Worm (Caenorhabditis elegans) whole organism, L1 larva: ENCODE results near the gene nex-2.

Source experiments
- C04F5.9 ChIP-seq: sonication (generic microtip); optimal IDR thresholded peaks from 2 replicates; lab custom pipeline; 2016; ENCODE audit warnings: missing genetic modification characterization, missing compliant biosample characterization
- C34B4.2 ChIP-seq: sonication (generic microtip); optimal IDR thresholded peaks from 2 replicates; lab custom pipeline; 2017; ENCODE audit warnings: mild to moderate bottlenecking, missing genetic modification characterization, missing compliant biosample characterization
- alr-1 ChIP-seq: fragments of 200-800 bp; sonication (Bioruptor generic); optimal IDR thresholded peaks from 2 replicates; lab custom pipeline; 2018; ENCODE audit warnings: borderline replicate concordance, mild to moderate bottlenecking, missing genetic modification characterization, missing compliant biosample characterization
- aly-2 ChIP-seq: fragments of 150-350 bp; optimal IDR thresholded peaks from 2 replicates; lab custom pipeline; 2014; ENCODE audit warnings: missing biosample characterization, missing genetic modification characterization
- blmp-1 ChIP-seq: fragments of 150-350 bp; optimal IDR thresholded peaks from 2 replicates; lab custom pipeline; 2014; ENCODE audit warnings: missing biosample characterization, missing genetic modification characterization
- ceh-8 ChIP-seq: fragments of 200-800 bp; sonication (Bioruptor generic); optimal IDR thresholded peaks from 2 replicates; lab custom pipeline; 2018; ENCODE audit warnings: mild to moderate bottlenecking, missing genetic modification characterization, moderate library complexity, missing compliant biosample characterization
- ceh-90 ChIP-seq: sonication (generic microtip); optimal IDR thresholded peaks from 2 replicates; lab custom pipeline; 2016; ENCODE audit warnings: missing genetic modification characterization, missing compliant biosample characterization
- dsc-1 ChIP-seq: sonication (generic microtip); optimal IDR thresholded peaks from 2 replicates; lab custom pipeline; 2016; ENCODE audit warnings: mild to moderate bottlenecking, missing genetic modification characterization, missing compliant biosample characterization
- efl-1 ChIP-seq, 4 experiments: fragments of 150-350 bp; optimal IDR thresholded peaks in 3 of 4; peaks in 1 of 4; 1 replicate in 1 of 4; 2 replicates in 3 of 4; lab custom pipeline; 2014; ENCODE audit warnings: missing biosample characterization in 2 of 4, missing genetic modification characterization in 2 of 4, missing genetic modification reagents in 2 of 4
- egl-13 ChIP-seq: sonication (generic microtip); optimal IDR thresholded peaks from 2 replicates; lab custom pipeline; 2016; ENCODE audit warnings: missing genotype, missing genetic modification reagents, missing genetic modification characterization, missing compliant biosample characterization
- fkh-10 ChIP-seq: sonication (generic microtip); optimal IDR thresholded peaks from 2 replicates; lab custom pipeline; 2017; ENCODE audit warnings: missing biosample characterization, missing genetic modification reagents, missing genetic modification characterization
- fkh-8 ChIP-seq: sonication (generic microtip); optimal IDR thresholded peaks from 2 replicates; lab custom pipeline; 2016; ENCODE audit warnings: mild to moderate bottlenecking, missing genetic modification characterization, missing compliant biosample characterization
- hlh-17 ChIP-seq: fragments of 200-800 bp; sonication (Bioruptor generic); optimal IDR thresholded peaks from 2 replicates; lab custom pipeline; 2018; ENCODE audit warnings: missing genetic modification characterization, mild to moderate bottlenecking, missing compliant biosample characterization, moderate library complexity, borderline replicate concordance
- jun-1 ChIP-seq: fragments of 150-350 bp; optimal IDR thresholded peaks from 2 replicates; lab custom pipeline; 2014; ENCODE audit warnings: missing biosample characterization, missing genetic modification reagents, missing genetic modification characterization
- lin-13 ChIP-seq: fragments of 150-350 bp; optimal IDR thresholded peaks from 2 replicates; lab custom pipeline; 2014; ENCODE audit warnings: missing biosample characterization, missing genetic modification reagents, missing genetic modification characterization
- lin-14 ChIP-seq: fragments of 200-800 bp; sonication (Bioruptor generic); optimal IDR thresholded peaks from 2 replicates; lab custom pipeline; 2018; ENCODE audit warnings: mild to moderate bottlenecking, missing genetic modification characterization, moderate library complexity, missing compliant biosample characterization
- lin-15B ChIP-seq: fragments of 150-350 bp; sonication (generic microtip); optimal IDR thresholded peaks from 3 replicates; lab custom pipeline; 2014; ENCODE audit warnings: missing biosample characterization, missing genetic modification characterization
- lin-39 ChIP-seq: fragments of 150-350 bp; optimal IDR thresholded peaks from 2 replicates; lab custom pipeline; 2014; ENCODE audit warnings: missing biosample characterization, missing genetic modification reagents, missing genetic modification characterization
- lir-3 ChIP-seq: sonication (generic microtip); optimal IDR thresholded peaks from 2 replicates; lab custom pipeline; 2016; ENCODE audit warnings: mild to moderate bottlenecking, missing genetic modification characterization, moderate library complexity, missing compliant biosample characterization; ENCODE audit not compliant: poor library complexity
- lsy-2 ChIP-seq, 2 experiments: fragments of 150-350 bp; optimal IDR thresholded peaks; 2 replicates each; lab custom pipeline; 2014; ENCODE audit warnings: missing biosample characterization in 2 of 2, missing genetic modification characterization in 2 of 2
- mab-9 ChIP-seq: fragments of 200-800 bp; sonication (Bioruptor generic); IDR thresholded peaks from 2 replicates; pipeline ENCODE4 v1.3.6; 2022; ENCODE audit warnings: missing genetic modification reagents, missing genetic modification characterization, missing compliant biosample characterization
- mep-1 ChIP-seq: fragments of 150-350 bp; optimal IDR thresholded peaks from 2 replicates; lab custom pipeline; 2014; ENCODE audit warnings: missing biosample characterization, missing genetic modification characterization
- nhr-11 ChIP-seq: fragments of 150-350 bp; optimal IDR thresholded peaks from 2 replicates; lab custom pipeline; 2014; ENCODE audit warnings: missing biosample characterization, missing genetic modification characterization
- nhr-19 ChIP-seq: fragments of 200-800 bp; sonication (Bioruptor generic); conservative IDR thresholded peaks from 2 replicates; pipeline ENCODE4 v1.3.6; 2022; ENCODE audit warnings: missing genetic modification characterization, missing compliant biosample characterization
- nhr-28 ChIP-seq: fragments of 150-350 bp; optimal IDR thresholded peaks from 2 replicates; lab custom pipeline; 2014; ENCODE audit warnings: missing biosample characterization, missing genetic modification characterization
- nhr-71 ChIP-seq: sonication (generic microtip); optimal IDR thresholded peaks from 2 replicates; lab custom pipeline; 2016; ENCODE audit warnings: mild to moderate bottlenecking, missing genetic modification characterization, moderate library complexity, missing compliant biosample characterization
- nhr-77 ChIP-seq: fragments of 150-350 bp; optimal IDR thresholded peaks from 2 replicates; lab custom pipeline; 2014; ENCODE audit warnings: missing biosample characterization, missing genetic modification characterization
- nhr-85 ChIP-seq: sonication (generic microtip); peaks from one replicate; lab custom pipeline; 2016; ENCODE audit warnings: missing genetic modification characterization, inconsistent platforms, missing compliant biosample characterization
- pag-3 ChIP-seq: sonication (generic microtip); optimal IDR thresholded peaks from 2 replicates; lab custom pipeline; 2017; ENCODE audit warnings: missing genetic modification characterization, mild to moderate bottlenecking, missing compliant biosample characterization, antibody characterized with exemption, borderline replicate concordance; ENCODE audit not compliant: insufficient read depth
- pax-3 ChIP-seq: fragments of 200-800 bp; sonication (Bioruptor generic); optimal IDR thresholded peaks from 2 replicates; lab custom pipeline; 2018; ENCODE audit warnings: mild to moderate bottlenecking, missing genetic modification characterization, moderate library complexity, missing compliant biosample characterization
- pqm-1 ChIP-seq: sonication (generic microtip); optimal IDR thresholded peaks from 3 replicates; lab custom pipeline; 2017; ENCODE audit warnings: missing biosample characterization, missing genetic modification characterization
- rnt-1 ChIP-seq: sonication (generic microtip); optimal IDR thresholded peaks from 2 replicates; lab custom pipeline; 2016; ENCODE audit warnings: mild to moderate bottlenecking, missing genetic modification characterization, moderate library complexity, missing compliant biosample characterization
- skn-1 ChIP-seq: fragments of 150-350 bp; optimal IDR thresholded peaks from 2 replicates; lab custom pipeline; 2014; ENCODE audit warnings: missing biosample characterization, missing genetic modification characterization
- snu-23 ChIP-seq: sonication (generic microtip); optimal IDR thresholded peaks from 2 replicates; lab custom pipeline; 2016; ENCODE audit warnings: missing genetic modification characterization, missing compliant biosample characterization
- swsn-7 ChIP-seq: sonication (generic microtip); optimal IDR thresholded peaks from 2 replicates; lab custom pipeline; 2016; ENCODE audit warnings: missing genetic modification characterization, missing compliant biosample characterization
- unc-86 ChIP-seq: sonication (generic microtip); optimal IDR thresholded peaks from 2 replicates; lab custom pipeline; 2016; ENCODE audit warnings: missing genetic modification characterization, missing compliant biosample characterization
- vab-15 ChIP-seq: sonication (generic microtip); optimal IDR thresholded peaks from 2 replicates; lab custom pipeline; 2017; ENCODE audit warnings: missing genotype, mild to moderate bottlenecking, missing genetic modification characterization, missing compliant biosample characterization
- xbp-1 ChIP-seq: sonication (generic microtip); optimal IDR thresholded peaks from 2 replicates; lab custom pipeline; 2016; ENCODE audit warnings: missing genetic modification characterization, missing compliant biosample characterization

The nex-2 gene

DNA sequence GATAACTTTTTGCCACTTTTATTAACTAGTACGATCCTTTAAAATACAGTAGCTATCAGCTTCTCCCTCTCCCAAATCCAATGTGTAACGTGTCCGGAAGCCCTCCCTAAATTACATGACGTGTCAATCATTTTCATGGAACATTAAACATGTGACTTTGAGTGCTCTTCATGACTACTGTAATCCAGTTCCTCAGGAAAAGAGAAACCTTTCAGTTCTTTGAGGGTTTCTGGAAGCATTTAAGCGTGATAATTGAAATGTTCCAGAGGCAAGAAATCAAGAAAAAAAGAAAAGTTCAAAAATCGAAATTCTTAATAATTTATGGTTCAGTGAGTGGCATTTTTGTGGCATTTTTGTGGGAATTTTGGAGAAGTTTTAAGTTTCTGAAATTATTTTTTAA, 32.7 kb upstream of the nex-2 start:
- TF ChIP-seq hlh-17 (GFP tag; lab: Kevin White, UChicago), result no peak
- peak; percentile 60 for TF ChIP-seq fkh-8
- TF ChIP-seq jun-1 (tag; lab: Kevin White, UChicago), result no peak
- no peak for TF ChIP-seq lin-15B (tag; lab: Kevin White, UChicago)
- no peak for TF ChIP-seq mab-9
- TF ChIP-seq egl-13 (tag; lab: Kevin White, UChicago), result no peak
- peak; percentile 64 for TF ChIP-seq dsc-1 (tag; lab: Kevin White, UChicago)
- peak; percentile 12 for TF ChIP-seq pax-3
- TF ChIP-seq lsy-2 (tag; optimal IDR thresholded peaks at IDR 0.05; lab: Kevin White, UChicago), result peak in 1 of 2 experiments; percentile 29

DNA sequence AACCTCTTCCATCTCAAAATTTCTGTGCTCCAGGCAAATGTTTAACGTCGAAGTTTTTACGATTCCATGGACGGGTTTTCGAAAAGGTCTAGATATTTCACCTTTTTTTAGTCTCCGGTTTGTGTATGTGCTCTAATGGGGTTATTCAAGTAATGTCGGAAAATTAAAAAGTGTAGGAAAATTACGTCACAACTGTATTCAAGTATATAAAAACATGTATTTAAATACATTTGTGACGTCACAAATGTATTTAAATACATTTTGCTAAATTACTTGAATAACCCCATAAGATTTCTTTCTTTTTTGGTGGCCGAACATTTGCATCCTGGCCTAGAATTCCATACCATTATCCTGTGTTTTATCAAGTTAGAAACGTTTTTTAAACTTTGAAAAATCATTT, 31.2 kb upstream of the nex-2 start:
- TF ChIP-seq nhr-11 (tag; lab: Kevin White, UChicago) (no peak), blmp-1 (tag; lab: Kevin White, UChicago) (no peak), C34B4.2 (tag; lab: Kevin White, UChicago) (no peak), swsn-7 (no peak), hlh-17 (GFP tag; lab: Kevin White, UChicago) (no peak), ceh-90 (tag; lab: Kevin White, UChicago) (no peak), nhr-19 (no peak), unc-86 (tag; lab: Kevin White, UChicago) (no peak), alr-1 (no peak), lir-3 (tag; lab: Kevin White, UChicago) (no peak)

DNA sequence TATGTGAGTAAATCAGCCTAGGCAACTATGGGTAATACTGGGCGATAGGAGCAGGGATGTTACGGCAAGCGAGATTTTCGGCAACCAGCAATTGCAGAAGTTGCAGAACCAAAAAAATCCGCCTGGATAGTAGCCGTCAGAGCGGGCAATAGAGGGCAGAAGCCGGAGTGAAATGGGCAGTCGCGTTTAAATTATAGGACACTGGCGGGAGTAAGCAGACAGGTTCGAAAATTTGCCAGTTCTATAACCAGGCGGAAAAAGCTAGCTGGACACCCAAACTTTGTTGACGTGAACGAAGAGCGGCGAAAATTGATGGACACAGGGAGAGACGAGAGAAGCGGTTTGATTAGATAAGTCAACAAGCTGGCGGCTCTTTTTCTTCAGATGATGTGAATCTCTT, 29.7 kb upstream of the nex-2 start:
- TF ChIP-seq mab-9, result no peak
- TF ChIP-seq aly-2, result no peak
- TF ChIP-seq nhr-85, result peak; percentile 10
- TF ChIP-seq pqm-1 (tag; lab: Kevin White, UChicago), result no peak
- no peak for TF ChIP-seq nhr-77 (tag; lab: Kevin White, UChicago)
- TF ChIP-seq lin-14, result peak; percentile 22
- TF ChIP-seq ceh-8 (GFP tag; lab: Kevin White, UChicago), result no peak
- TF ChIP-seq skn-1 (tag; lab: Kevin White, UChicago), result no peak
- no peak for TF ChIP-seq dsc-1 (tag; lab: Kevin White, UChicago)
- TF ChIP-seq rnt-1 (tag; lab: Kevin White, UChicago), result no peak
- TF ChIP-seq C04F5.9 (tag; lab: Kevin White, UChicago), result no peak
- no peak for TF ChIP-seq nhr-28
- no peak for TF ChIP-seq vab-15

DNA sequence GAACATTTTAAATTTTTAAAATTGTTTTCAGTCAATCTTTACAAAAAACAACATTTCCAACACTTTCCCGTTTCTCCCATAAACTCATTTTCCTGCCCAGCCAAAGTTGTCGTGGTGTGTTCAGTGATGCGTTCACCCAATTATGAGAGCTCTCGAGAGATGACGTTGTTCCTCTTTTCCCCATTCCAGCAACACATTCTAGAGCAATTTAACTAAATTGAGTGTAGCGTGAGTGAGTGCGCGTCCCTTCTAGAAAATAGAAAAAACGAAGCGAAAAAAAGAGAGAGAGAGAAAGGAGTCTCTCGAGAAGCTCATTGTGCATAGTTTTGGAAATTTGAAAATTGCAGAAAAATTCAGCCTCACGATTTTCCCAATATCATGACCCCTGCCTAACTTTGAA, 28.5 kb upstream of the nex-2 start:
- TF ChIP-seq xbp-1 (tag; lab: Kevin White, UChicago) (no peak), nhr-71 (tag; lab: Kevin White, UChicago) (peak; percentile 16), pag-3 (tag; lab: Kevin White, UChicago) (no peak), lin-39 (tag; lab: Kevin White, UChicago) (no peak), lin-14 (peak; percentile 68), efl-1 (optimal IDR thresholded peaks at IDR 0.05; lab: Kevin White, UChicago) (no peak), efl-1 (GFP tag; optimal IDR thresholded peaks at IDR 0.05 in 1 of 2; lab: Kevin White, UChicago) (no peak), fkh-10 (GFP tag; lab: Kevin White, UChicago) (peak; percentile 22), lin-13 (GFP tag; lab: Kevin White, UChicago) (no peak), snu-23 (GFP tag; lab: Kevin White, UChicago) (no peak), lsy-2 (tag; optimal IDR thresholded peaks at IDR 0.05; lab: Kevin White, UChicago) (peak in 1 of 2 experiments; percentile 12), mep-1 (no peak)
